Fruit fly (Drosophila melanogaster) whole organism, prepupa: Measurements from ENCODE around the gene CG17726.

Source experiments
- Blimp-1 ChIP-seq: fragments of 200-800 bp; sonication (Bioruptor generic); optimal IDR thresholded peaks from 3 replicates; lab custom pipeline; 2017; ENCODE audit warnings: missing biosample characterization, missing genetic modification characterization, mild to moderate bottlenecking, moderate library complexity, missing genetic modification reagents
- CG10669 ChIP-seq: fragments of 200-800 bp; sonication (Bioruptor generic); optimal IDR thresholded peaks from 3 replicates; lab custom pipeline; 2018; ENCODE audit warnings: missing biosample characterization, mild to moderate bottlenecking, missing genetic modification characterization, moderate library complexity
- CG11294 ChIP-seq: fragments of 200-800 bp; sonication (Bioruptor generic); IDR thresholded peaks from 2 replicates; pipeline ENCODE4 v1.3.6; 2022; ENCODE audit warnings: missing biosample characterization, missing genetic modification characterization
- CG11762 ChIP-seq: fragments of 200-800 bp; sonication (Bioruptor generic); optimal IDR thresholded peaks from 3 replicates; lab custom pipeline; 2016; ENCODE audit warnings: missing biosample characterization, missing genetic modification characterization; ENCODE audit not compliant: insufficient read depth
- CG15336 ChIP-seq: fragments of 200-800 bp; sonication (Bioruptor generic); IDR thresholded peaks from 2 replicates; pipeline ENCODE4 v1.3.6; 2022; ENCODE audit warnings: missing biosample characterization, missing genetic modification characterization
- CG1621 ChIP-seq: fragments of 200-800 bp; sonication (Bioruptor generic); optimal IDR thresholded peaks from 3 replicates; lab custom pipeline; 2018; ENCODE audit warnings: missing biosample characterization, mild to moderate bottlenecking, missing genetic modification characterization
- CG16779 ChIP-seq: fragments of 200-800 bp; sonication (Bioruptor generic); optimal IDR thresholded peaks from 3 replicates; lab custom pipeline; 2017; ENCODE audit warnings: missing biosample characterization, mild to moderate bottlenecking, missing genetic modification characterization
- CG3032 ChIP-seq: fragments of 200-800 bp; optimal IDR thresholded peaks from 2 replicates; lab custom pipeline; 2019; ENCODE audit warnings: missing biosample characterization, mild to moderate bottlenecking, missing genetic modification characterization, moderate library complexity
- CG31627 ChIP-seq: fragments of 200-800 bp; sonication (Bioruptor generic); optimal IDR thresholded peaks from 3 replicates; lab custom pipeline; 2016; ENCODE audit warnings: missing biosample characterization, missing genetic modification characterization
- CG32006 ChIP-seq: fragments of 200-800 bp; sonication (Bioruptor generic); optimal IDR thresholded peaks from 3 replicates; lab custom pipeline; 2017; ENCODE audit warnings: missing biosample characterization, mild to moderate bottlenecking, missing genetic modification characterization
- CG34406 ChIP-seq: fragments of 200-800 bp; sonication (Bioruptor generic); optimal IDR thresholded peaks from 3 replicates; lab custom pipeline; 2016; ENCODE audit warnings: missing biosample characterization, missing genetic modification characterization
- CG3919 ChIP-seq: fragments of 200-800 bp; sonication (Bioruptor generic); optimal IDR thresholded peaks from 3 replicates; lab custom pipeline; 2016; ENCODE audit warnings: missing biosample characterization, missing genetic modification characterization
- CG4318 ChIP-seq: fragments of 200-800 bp; sonication (Bioruptor generic); optimal IDR thresholded peaks from 3 replicates; lab custom pipeline; 2017; ENCODE audit warnings: missing biosample characterization, mild to moderate bottlenecking, missing genetic modification characterization
- CG6163 ChIP-seq: fragments of 200-800 bp; sonication (Bioruptor generic); IDR thresholded peaks from 3 replicates; pipeline ENCODE4 v1.3.6; 2022; ENCODE audit warnings: missing biosample characterization, missing genetic modification characterization
- CG6276 ChIP-seq: fragments of 200-800 bp; sonication (Bioruptor generic); optimal IDR thresholded peaks from 2 replicates; lab custom pipeline; 2017; ENCODE audit warnings: missing biosample characterization, mild to moderate bottlenecking, missing genetic modification characterization
- CG6792 ChIP-seq: fragments of 200-800 bp; sonication (Bioruptor generic); optimal IDR thresholded peaks from 3 replicates; lab custom pipeline; 2016; ENCODE audit warnings: missing biosample characterization, missing genetic modification characterization
- CG6808 ChIP-seq: fragments of 200-800 bp; sonication (Bioruptor generic); optimal IDR thresholded peaks from 3 replicates; lab custom pipeline; 2017; ENCODE audit warnings: missing biosample characterization, missing genetic modification characterization, mild to moderate bottlenecking, moderate library complexity, missing genetic modification reagents
- CG6854 ChIP-seq: fragments of 200-800 bp; sonication (Bioruptor generic); optimal IDR thresholded peaks from 2 replicates; lab custom pipeline; 2017; ENCODE audit warnings: missing biosample characterization, mild to moderate bottlenecking, missing genetic modification characterization
- CG8319 ChIP-seq: fragments of 200-800 bp; sonication (Bioruptor generic); optimal IDR thresholded peaks from 3 replicates; lab custom pipeline; 2016; ENCODE audit warnings: missing biosample characterization, missing genetic modification characterization
- CG9139 ChIP-seq: fragments of 200-800 bp; sonication (Bioruptor generic); optimal IDR thresholded peaks from 3 replicates; lab custom pipeline; 2017; ENCODE audit warnings: missing biosample characterization, mild to moderate bottlenecking, missing genetic modification characterization
- Eip75B ChIP-seq: fragments of 200-800 bp; sonication (Bioruptor generic); optimal IDR thresholded peaks from 3 replicates; lab custom pipeline; 2016; ENCODE audit warnings: missing biosample characterization, missing genetic modification characterization
- Eip78C ChIP-seq: fragments of 200-800 bp; sonication (Bioruptor generic); peaks from one replicate; lab custom pipeline; 2016; ENCODE audit warnings: missing biosample characterization, missing genetic modification characterization
- Eip93F ChIP-seq: fragments of 200-800 bp; sonication (Bioruptor generic); optimal IDR thresholded peaks from 2 replicates; lab custom pipeline; 2016; ENCODE audit warnings: missing biosample characterization, mild to moderate bottlenecking, missing genetic modification characterization
- Ets21C ChIP-seq: fragments of 200-800 bp; sonication (Bioruptor generic); optimal IDR thresholded peaks from 3 replicates; lab custom pipeline; 2016; ENCODE audit warnings: missing biosample characterization, missing genetic modification characterization
- Gug ChIP-seq: fragments of 200-800 bp; sonication (Bioruptor generic); IDR thresholded peaks from 2 replicates; pipeline ENCODE4 v1.3.6; 2022; ENCODE audit warnings: missing biosample characterization, missing genetic modification characterization
- Hr38 ChIP-seq: sonication (Bioruptor generic); optimal IDR thresholded peaks from 2 replicates; lab custom pipeline; 2016; ENCODE audit warnings: missing biosample characterization, missing genetic modification characterization
- Hr39 ChIP-seq: fragments of 200-800 bp; sonication (Bioruptor generic); optimal IDR thresholded peaks from 2 replicates; lab custom pipeline; 2016; ENCODE audit warnings: missing biosample characterization, missing genetic modification characterization
- Hr4 ChIP-seq: fragments of 200-800 bp; sonication (Bioruptor generic); optimal IDR thresholded peaks from 3 replicates; lab custom pipeline; 2016; ENCODE audit warnings: missing biosample characterization, missing genetic modification characterization
- Lpt ChIP-seq: fragments of 200-800 bp; sonication (Bioruptor generic); optimal IDR thresholded peaks from 3 replicates; lab custom pipeline; 2016; ENCODE audit warnings: missing biosample characterization, missing genetic modification characterization
- Met ChIP-seq: fragments of 200-800 bp; sonication (Bioruptor generic); optimal IDR thresholded peaks from 3 replicates; lab custom pipeline; 2016; ENCODE audit warnings: missing biosample characterization, missing genetic modification characterization
- OdsH ChIP-seq: fragments of 200-800 bp; sonication (Bioruptor generic); optimal IDR thresholded peaks from 3 replicates; lab custom pipeline; 2016; ENCODE audit warnings: missing biosample characterization, missing genetic modification characterization
- Sox102F ChIP-seq: fragments of 200-800 bp; sonication (Bioruptor generic); optimal IDR thresholded peaks from 2 replicates; lab custom pipeline; 2016; ENCODE audit warnings: missing biosample characterization, mild to moderate bottlenecking, missing genetic modification characterization
- Sox14 ChIP-seq: fragments of 200-800 bp; sonication (Bioruptor generic); optimal IDR thresholded peaks from 3 replicates; lab custom pipeline; 2016; ENCODE audit warnings: missing biosample characterization, missing genetic modification characterization
- Sox15 ChIP-seq: fragments of 200-800 bp; sonication (Bioruptor generic); optimal IDR thresholded peaks from 3 replicates; lab custom pipeline; 2016; ENCODE audit warnings: missing biosample characterization, missing genetic modification characterization
- achi ChIP-seq: fragments of 200-800 bp; sonication (Bioruptor generic); optimal IDR thresholded peaks from 3 replicates; lab custom pipeline; 2016; ENCODE audit warnings: missing biosample characterization, missing genetic modification characterization
- acj6 ChIP-seq: fragments of 200-800 bp; sonication (Bioruptor generic); optimal IDR thresholded peaks from 3 replicates; lab custom pipeline; 2016; ENCODE audit warnings: missing biosample characterization, missing genetic modification characterization
- cyc ChIP-seq: fragments of 200-800 bp; sonication (Bioruptor generic); optimal IDR thresholded peaks from 3 replicates; lab custom pipeline; 2016; ENCODE audit warnings: missing biosample characterization, missing genetic modification characterization
- dac ChIP-seq: fragments of 200-800 bp; sonication (Bioruptor generic); optimal IDR thresholded peaks from 2 replicates; lab custom pipeline; 2017; ENCODE audit warnings: missing biosample characterization, mild to moderate bottlenecking, missing genetic modification characterization
- dsx ChIP-seq: fragments of 200-800 bp; optimal IDR thresholded peaks from 3 replicates; lab custom pipeline; 2019; ENCODE audit warnings: missing biosample characterization, mild to moderate bottlenecking, missing genetic modification characterization, moderate library complexity; ENCODE audit not compliant: poor library complexity, severe bottlenecking
- eg ChIP-seq: fragments of 200-800 bp; sonication (Bioruptor generic); IDR thresholded peaks from 3 replicates; pipeline ENCODE4 v1.3.6; 2022; ENCODE audit warnings: missing biosample characterization, missing genetic modification characterization
- esn ChIP-seq: fragments of 200-800 bp; sonication (Bioruptor generic); optimal IDR thresholded peaks from 2 replicates; lab custom pipeline; 2016; ENCODE audit warnings: missing biosample characterization, mild to moderate bottlenecking, missing genetic modification characterization, moderate library complexity
- fd59A ChIP-seq: fragments of 200-800 bp; sonication (Bioruptor generic); optimal IDR thresholded peaks from 2 replicates; lab custom pipeline; 2017; ENCODE audit warnings: missing biosample characterization, mild to moderate bottlenecking, missing genetic modification characterization, missing genetic modification reagents
- fd85E ChIP-seq: fragments of 200-800 bp; sonication (Bioruptor generic); optimal IDR thresholded peaks from 3 replicates; lab custom pipeline; 2016; ENCODE audit warnings: missing biosample characterization, missing genetic modification characterization
- fkh ChIP-seq: fragments of 200-800 bp; sonication (Bioruptor generic); optimal IDR thresholded peaks from 3 replicates; lab custom pipeline; 2017; ENCODE audit warnings: missing biosample characterization, mild to moderate bottlenecking, missing genetic modification characterization, moderate library complexity
- lz ChIP-seq: fragments of 200-800 bp; sonication (Bioruptor generic); optimal IDR thresholded peaks from 3 replicates; lab custom pipeline; 2016; ENCODE audit warnings: missing biosample characterization, missing genetic modification characterization
- net ChIP-seq: fragments of 200-800 bp; sonication (Bioruptor generic); optimal IDR thresholded peaks from 3 replicates; lab custom pipeline; 2016; ENCODE audit warnings: missing biosample characterization, missing genetic modification characterization
- pdm3 ChIP-seq: fragments of 200-800 bp; sonication (Bioruptor generic); optimal IDR thresholded peaks from 3 replicates; lab custom pipeline; 2016; ENCODE audit warnings: missing biosample characterization, missing genetic modification characterization
- salr ChIP-seq, 2 experiments: fragments of 200-800 bp; sonication (Bioruptor generic); optimal IDR thresholded peaks; 3 replicates each; lab custom pipeline; 2016 to 2018; ENCODE audit warnings: missing biosample characterization in 2 of 2, missing genetic modification characterization in 2 of 2, mild to moderate bottlenecking in 1 of 2
- spab ChIP-seq: fragments of 200-800 bp; sonication (Bioruptor generic); optimal IDR thresholded peaks from 2 replicates; lab custom pipeline; 2017; ENCODE audit warnings: missing biosample characterization, mild to moderate bottlenecking, missing genetic modification characterization, missing genetic modification reagents
- ss ChIP-seq, 2 experiments: fragments of 200-800 bp; sonication (Bioruptor generic); optimal IDR thresholded peaks; 2 replicates in 1 of 2; 3 replicates in 1 of 2; lab custom pipeline; 2017 to 2018; ENCODE audit warnings: mild to moderate bottlenecking in 2 of 2, missing biosample characterization in 2 of 2, missing genetic modification characterization in 2 of 2, moderate library complexity in 1 of 2
- svp ChIP-seq: fragments of 200-800 bp; sonication (Bioruptor generic); peaks from one replicate; lab custom pipeline; 2016; ENCODE audit warnings: missing biosample characterization, missing genetic modification characterization
- topi ChIP-seq: fragments of 200-800 bp; sonication (Bioruptor generic); optimal IDR thresholded peaks from 3 replicates; lab custom pipeline; 2016; ENCODE audit warnings: missing biosample characterization, missing genetic modification characterization

The CG17726 gene

DNA sequence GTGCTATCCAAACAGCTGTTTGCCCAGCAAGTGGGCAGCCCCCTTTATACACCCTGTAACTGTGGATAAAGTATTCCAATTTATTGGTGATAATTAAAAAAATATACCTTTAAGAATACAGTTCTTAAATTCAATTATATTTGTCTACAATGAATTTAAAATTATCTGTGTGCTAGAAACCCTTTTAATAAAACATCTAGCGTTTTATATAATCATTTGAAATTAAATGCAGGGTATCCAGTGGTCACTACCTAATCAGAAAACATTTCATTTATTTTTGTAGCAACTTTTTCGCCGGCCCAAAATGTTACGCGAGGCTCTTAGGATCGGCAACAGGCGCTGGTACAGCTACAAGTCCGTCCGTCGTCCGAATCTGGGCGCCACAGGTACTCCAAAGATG lies at the start of gene CG17726:
CG17726 (plus strand) TSS at position 267 of the 400 bp plus-strand sequence.
- TF ChIP-seq CG15336 (GFP tag; lab: Robert Waterston, UW): peak; percentile 99
- peak; percentile 97 for TF ChIP-seq Sox14
- peak; percentile 96 for TF ChIP-seq net
- TF ChIP-seq CG1621: peak; percentile 93
- peak; percentile 96 for TF ChIP-seq achi (GFP tag; lab: Kevin White, UChicago)
- TF ChIP-seq Eip78C (GFP tag; lab: Kevin White, UChicago): peak; percentile 99
- TF ChIP-seq CG16779: no peak
- no peak for TF ChIP-seq CG4318 (GFP tag; lab: Kevin White, UChicago)
- no peak for TF ChIP-seq fd85E
- TF ChIP-seq fkh (GFP tag; lab: Kevin White, UChicago): no peak
- peak; percentile 95 for TF ChIP-seq CG11294 (GFP tag; lab: Robert Waterston, UW)
- peak; percentile 76 for TF ChIP-seq Eip93F
- no peak for TF ChIP-seq CG11762 (GFP tag; lab: Kevin White, UChicago)
- peak in 1 of 2 experiments; percentile 96 for TF ChIP-seq ss (GFP tag; optimal IDR thresholded peaks at IDR 0.05; lab: Kevin White, UChicago)
- TF ChIP-seq eg (GFP tag; lab: Robert Waterston, UW): peak; percentile 99
- peak; percentile 89 for TF ChIP-seq CG6854 (GFP tag; lab: Kevin White, UChicago)
- peak; percentile 97 for TF ChIP-seq pdm3 (GFP tag; lab: Kevin White, UChicago)
- TF ChIP-seq CG31627 (GFP tag; lab: Kevin White, UChicago): peak; percentile 97
- TF ChIP-seq Eip75B (GFP tag; lab: Kevin White, UChicago): peak; percentile 96
- peak; percentile 71 for TF ChIP-seq dac (GFP tag; lab: Kevin White, UChicago)
- TF ChIP-seq CG34406 (GFP tag; lab: Kevin White, UChicago): peak; percentile 99
- peak; percentile 98 for TF ChIP-seq esn (GFP tag; lab: Kevin White, UChicago)
- peak; percentile 89 for TF ChIP-seq CG6808 (GFP tag; lab: Kevin White, UChicago)
- TF ChIP-seq topi (GFP tag; lab: Kevin White, UChicago): peak; percentile 97
- TF ChIP-seq Hr4 (GFP tag; lab: Kevin White, UChicago): no peak
- peak; percentile 80 for TF ChIP-seq Blimp-1 (GFP tag; lab: Kevin White, UChicago)
- TF ChIP-seq CG10669 (GFP tag; lab: Kevin White, UChicago): peak; percentile 94
- TF ChIP-seq CG9139 (GFP tag; lab: Kevin White, UChicago): peak; percentile 94
- peak; percentile 97 for TF ChIP-seq CG3919
- TF ChIP-seq Sox102F (GFP tag; lab: Kevin White, UChicago): peak; percentile 92
- no peak for TF ChIP-seq Hr38 (GFP tag; lab: Kevin White, UChicago)
- peak; percentile 92 for TF ChIP-seq Ets21C
- peak; percentile 96 for TF ChIP-seq Met (GFP tag; lab: Kevin White, UChicago)
- TF ChIP-seq fd59A (GFP tag; lab: Kevin White, UChicago): peak; percentile 90
- no peak for TF ChIP-seq spab (GFP tag; lab: Kevin White, UChicago)
- TF ChIP-seq CG3032: peak; percentile 98
- peak; percentile 97 for TF ChIP-seq lz (GFP tag; lab: Kevin White, UChicago)
- TF ChIP-seq dsx (GFP tag; lab: Kevin White, UChicago): peak; percentile 96
- TF ChIP-seq CG8319 (GFP tag; lab: Kevin White, UChicago): no peak
- TF ChIP-seq CG6163 (GFP tag; lab: Robert Waterston, UW): peak; percentile 99
- TF ChIP-seq CG6792: peak; percentile 97
- TF ChIP-seq salr (GFP tag; optimal IDR thresholded peaks at IDR 0.05; lab: Kevin White, UChicago): peak; percentile 89 to 95
- TF ChIP-seq Hr39 (GFP tag; lab: Kevin White, UChicago): peak; percentile 95
- TF ChIP-seq svp (GFP tag; lab: Kevin White, UChicago): peak; percentile 98
- TF ChIP-seq OdsH: peak; percentile 97
- TF ChIP-seq acj6 (GFP tag; lab: Kevin White, UChicago): peak; percentile 97
- TF ChIP-seq CG6276 (GFP tag; lab: Kevin White, UChicago): no peak
- peak; percentile 96 for TF ChIP-seq Gug (GFP tag; lab: Robert Waterston, UW)
- TF ChIP-seq Lpt (GFP tag; lab: Kevin White, UChicago): peak; percentile 87
- TF ChIP-seq CG32006 (GFP tag; lab: Kevin White, UChicago): peak; percentile 94
- peak; percentile 95 for TF ChIP-seq cyc
- peak; percentile 94 for TF ChIP-seq Sox15 (GFP tag; lab: Kevin White, UChicago)
